Worm (Caenorhabditis elegans) whole organism, young adult: ENCODE data around the gene nhr-32.

ENCODE experiments used
- attf-6 ChIP-seq: fragments of 200-800 bp; sonication (Bioruptor generic); IDR thresholded peaks from 2 replicates; pipeline ENCODE4 v1.3.6; 2022; ENCODE audit warnings: missing genetic modification reagents, missing genetic modification characterization, missing compliant biosample characterization
- hlh-12 ChIP-seq: sonication (generic microtip); optimal IDR thresholded peaks from 2 replicates; lab custom pipeline; 2016; ENCODE audit warnings: missing genetic modification characterization, missing compliant biosample characterization
- snpc-4 ChIP-seq, 5 experiments: fragments of 150-350 bp in 1 of 5; sonication (generic microtip) in 4 of 5; optimal IDR thresholded peaks; 2 replicates each; lab custom pipeline; 2014 to 2018; ENCODE audit warnings: missing genetic modification characterization in 5 of 5, missing biosample characterization in 3 of 5, antibody characterized with exemption in 2 of 5, mild to moderate bottlenecking in 2 of 5, missing compliant biosample characterization in 2 of 5, missing genotype in 2 of 5, moderate library complexity in 2 of 5, missing genetic modification reagents in 1 of 5

- TF ChIP-seq hlh-12 (tag; lab: Kevin White, UChicago) (no peak), attf-6 (no peak), snpc-4 (GFP tag; optimal IDR thresholded peaks at IDR 0.05; lab: Kevin White, UChicago) (no peak), snpc-4 (tag; optimal IDR thresholded peaks at IDR 0.05; lab: Kevin White, UChicago) (no peak)
These were observed 33.8 kb upstream of the nhr-32 start for ce11 chrX:13217940-13218339.
